Worm (Caenorhabditis elegans) whole organism, midembryonic: ENCODE measurements around the gene rap-3.

Source experiments
- cog-1 ChIP-seq: sonication (generic microtip); optimal IDR thresholded peaks from 2 replicates; lab custom pipeline; 2016; ENCODE audit warnings: missing genetic modification characterization, missing compliant biosample characterization
- flt-1 ChIP-seq: fragments of 200-800 bp; sonication (Bioruptor generic); IDR thresholded peaks from 2 replicates; pipeline ENCODE4 v1.3.6; 2022; ENCODE audit warnings: missing genetic modification characterization, missing compliant biosample characterization
- klf-2 ChIP-seq: fragments of 200-800 bp; sonication (Bioruptor generic); conservative IDR thresholded peaks from 2 replicates; pipeline ENCODE4 v1.3.6; 2022; ENCODE audit warnings: missing genetic modification reagents, missing genetic modification characterization, missing compliant biosample characterization
- med-1 ChIP-seq: sonication (generic microtip); optimal IDR thresholded peaks from 2 replicates; lab custom pipeline; 2017; ENCODE audit warnings: missing genetic modification characterization, mild to moderate bottlenecking, missing compliant biosample characterization, antibody characterized with exemption, missing genetic modification reagents; ENCODE audit not compliant: insufficient read depth
- ztf-23 ChIP-seq: fragments of 200-800 bp; sonication (Bioruptor generic); IDR thresholded peaks from 2 replicates; pipeline ENCODE4 v1.3.6; 2022; ENCODE audit warnings: missing genetic modification reagents, missing genetic modification characterization, missing compliant biosample characterization

- TF ChIP-seq flt-1 (GFP tag; lab: Robert Waterston, UW), result no peak
- TF ChIP-seq cog-1 (tag; lab: Kevin White, UChicago), result no peak
- no peak for TF ChIP-seq klf-2 (GFP tag; lab: Robert Waterston, UW)
- TF ChIP-seq ztf-23 (GFP tag; lab: Robert Waterston, UW), result no peak
- TF ChIP-seq med-1 (GFP tag; lab: Kevin White, UChicago), result no peak
Observed at ce11 chrIV:11169652-11170051, 7.4 kb upstream of the rap-3 start, which contains the start of gene nhr-67.
